Fruit fly (Drosophila melanogaster) whole organism, adult: ENCODE data around the gene GstD10.

Experiments
- CG12768 ChIP-seq: fragments of 200-800 bp; sonication (Bioruptor generic); optimal IDR thresholded peaks from 2 replicates; lab custom pipeline; 2017; ENCODE audit warnings: missing biosample characterization, missing genetic modification characterization, mild to moderate bottlenecking, moderate library complexity, missing genetic modification reagents
- CG33017 ChIP-seq: fragments of 200-800 bp; sonication (Bioruptor generic); optimal IDR thresholded peaks from 2 replicates; lab custom pipeline; 2018; ENCODE audit warnings: missing biosample characterization, mild to moderate bottlenecking, missing genetic modification characterization, moderate library complexity
- CG5204 ChIP-seq: fragments of 200-800 bp; sonication (Bioruptor generic); optimal IDR thresholded peaks from 2 replicates; lab custom pipeline; 2016; ENCODE audit warnings: missing biosample characterization, missing genetic modification characterization
- CG7045 ChIP-seq: fragments of 200-800 bp; sonication (Bioruptor generic); optimal IDR thresholded peaks from 2 replicates; lab custom pipeline; 2017; ENCODE audit warnings: missing biosample characterization, mild to moderate bottlenecking, missing genetic modification characterization
- CG7101 ChIP-seq: fragments of 200-800 bp; sonication (Bioruptor generic); optimal IDR thresholded peaks from 2 replicates; lab custom pipeline; 2018; ENCODE audit warnings: missing biosample characterization, mild to moderate bottlenecking, missing genetic modification characterization, moderate library complexity
- Clk ChIP-seq: fragments of 200-800 bp; sonication (Bioruptor generic); optimal IDR thresholded peaks from 2 replicates; lab custom pipeline; 2017; ENCODE audit warnings: missing biosample characterization, missing genetic modification characterization
- Crg-1 ChIP-seq: fragments of 200-800 bp; sonication (Bioruptor generic); optimal IDR thresholded peaks from 2 replicates; lab custom pipeline; 2016; ENCODE audit warnings: missing biosample characterization, missing genetic modification characterization
- Hr96 ChIP-seq: fragments of 200-800 bp; sonication (Bioruptor generic); optimal IDR thresholded peaks from 2 replicates; lab custom pipeline; 2016; ENCODE audit warnings: missing biosample characterization, missing genetic modification characterization
- Mnt ChIP-seq: fragments of 200-800 bp; sonication (Bioruptor generic); optimal IDR thresholded peaks from 2 replicates; lab custom pipeline; 2016; ENCODE audit warnings: missing biosample characterization, mild to moderate bottlenecking, missing genetic modification characterization
- bab1 ChIP-seq: fragments of 200-800 bp; sonication (Bioruptor generic); optimal IDR thresholded peaks from 3 replicates; lab custom pipeline; 2019; ENCODE audit warnings: missing biosample characterization, mild to moderate bottlenecking, missing genetic modification characterization, moderate library complexity
- cnc ChIP-seq, 2 experiments: fragments of >200 bp; optimal IDR thresholded peaks; 2 replicates each; lab custom pipeline; 2017
- kay ChIP-seq: fragments of 200-800 bp; sonication (Bioruptor generic); peaks from one replicate; lab custom pipeline; 2016; ENCODE audit warnings: missing biosample characterization, missing genetic modification characterization, borderline replicate concordance
- ovo ChIP-seq: fragments of 200-800 bp; sonication (Bioruptor generic); optimal IDR thresholded peaks from 2 replicates; lab custom pipeline; 2016; ENCODE audit warnings: missing biosample characterization, missing genetic modification characterization
- tj ChIP-seq: fragments of 200-800 bp; sonication (Bioruptor generic); optimal IDR thresholded peaks from 3 replicates; lab custom pipeline; 2017; ENCODE audit warnings: missing biosample characterization, mild to moderate bottlenecking, missing genetic modification characterization, moderate library complexity

DNA sequence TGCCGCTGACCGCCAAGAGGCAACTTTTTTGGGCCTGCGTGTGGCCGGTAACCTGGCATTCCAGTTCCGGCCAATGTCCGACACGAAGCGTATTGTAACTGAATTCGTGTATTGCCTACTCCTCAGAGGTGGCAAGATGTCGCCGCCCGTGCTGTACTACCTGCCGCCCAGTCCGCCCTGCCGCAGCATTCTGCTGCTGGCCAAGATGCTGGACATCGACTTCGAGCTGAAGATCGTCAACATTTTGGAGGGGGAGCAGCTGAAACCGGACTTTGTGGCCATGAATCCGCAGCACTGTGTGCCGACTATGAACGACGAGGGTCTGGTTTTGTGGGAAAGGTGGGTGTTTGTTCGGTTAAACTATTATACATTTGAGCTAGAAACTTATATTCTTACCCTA is 18.7 kb upstream of the GstD10 start:
- TF ChIP-seq ovo (GFP tag; lab: Kevin White, UChicago) (no peak), CG5204 (GFP tag; lab: Kevin White, UChicago) (no peak), CG33017 (no peak), CG12768 (GFP tag; lab: Kevin White, UChicago) (no peak), Hr96 (GFP tag; lab: Kevin White, UChicago) (no peak), CG7045 (GFP tag; lab: Kevin White, UChicago) (no peak), Mnt (no peak), bab1 (GFP tag; lab: Kevin White, UChicago) (no peak), CG7101 (no peak), cnc (optimal IDR thresholded peaks at IDR 0.05; lab: Kevin White, UChicago) (no peak), tj (no peak), Crg-1 (GFP tag; lab: Kevin White, UChicago) (no peak), Clk (GFP tag; lab: Kevin White, UChicago) (no peak), kay (GFP tag; lab: Kevin White, UChicago) (no peak)
